Fruit fly (Drosophila melanogaster) whole organism, embryonic: ENCODE measurements around the gene SamDC.

ENCODE experiments used
- BEAF-32 ChIP-seq: fragments of 200-800 bp; sonication (Bioruptor generic); optimal IDR thresholded peaks from 3 replicates; lab custom pipeline; 2017; ENCODE audit warnings: missing biosample characterization, missing genetic modification characterization, mild to moderate bottlenecking, moderate library complexity, missing genetic modification reagents
- Bgb ChIP-seq: fragments of 200-800 bp; sonication (Bioruptor generic); IDR thresholded peaks from 2 replicates; pipeline ENCODE4 v1.3.6; 2022; ENCODE audit warnings: missing biosample characterization, missing genetic modification characterization; ENCODE audit not compliant: partially characterized antibody
- CG10321 ChIP-seq: fragments of 200-800 bp; sonication (Bioruptor generic); IDR thresholded peaks from 2 replicates; pipeline ENCODE4 v1.3.6; 2022; ENCODE audit warnings: missing biosample characterization, missing genetic modification characterization
- CG10366 ChIP-seq: fragments of 200-800 bp; sonication (Bioruptor generic); IDR thresholded peaks from 2 replicates; pipeline ENCODE4 v1.3.6; 2022; ENCODE audit warnings: missing biosample characterization, missing genetic modification characterization
- CG11504 ChIP-seq: fragments of 200-800 bp; sonication (Bioruptor generic); optimal IDR thresholded peaks from 3 replicates; lab custom pipeline; 2019; ENCODE audit warnings: missing biosample characterization, mild to moderate bottlenecking, missing genetic modification characterization, moderate library complexity
- CG12769 ChIP-seq: fragments of 200-800 bp; sonication (Bioruptor generic); optimal IDR thresholded peaks from 2 replicates; lab custom pipeline; 2019; ENCODE audit warnings: missing biosample characterization, mild to moderate bottlenecking, missing genetic modification characterization, moderate library complexity
- CG13296 ChIP-seq: fragments of 200-800 bp; sonication (Bioruptor generic); optimal IDR thresholded peaks from 3 replicates; lab custom pipeline; 2018; ENCODE audit warnings: missing biosample characterization, mild to moderate bottlenecking, missing genetic modification characterization
- CG14050 ChIP-seq: fragments of 200-800 bp; sonication (Bioruptor generic); IDR thresholded peaks from 3 replicates; pipeline ENCODE4 v1.3.6; 2022; ENCODE audit warnings: missing biosample characterization, missing genetic modification characterization
- CG14860 ChIP-seq: fragments of 200-800 bp; sonication (Bioruptor generic); IDR thresholded peaks from 3 replicates; pipeline ENCODE4 v1.3.6; 2022; ENCODE audit warnings: missing biosample characterization, missing genetic modification characterization; ENCODE audit not compliant: partially characterized antibody
- CG1603 ChIP-seq: fragments of 200-800 bp; sonication (Bioruptor generic); optimal IDR thresholded peaks from 2 replicates; lab custom pipeline; 2019; ENCODE audit warnings: missing biosample characterization, mild to moderate bottlenecking, missing genetic modification characterization, moderate library complexity
- CG16813 ChIP-seq: fragments of 200-800 bp; sonication (Bioruptor generic); IDR thresholded peaks from 3 replicates; pipeline ENCODE4 v1.3.6; 2022; ENCODE audit warnings: missing biosample characterization, missing genetic modification characterization; ENCODE audit not compliant: partially characterized antibody
- CG17361 ChIP-seq: fragments of 200-800 bp; sonication (Bioruptor generic); IDR thresholded peaks from 3 replicates; pipeline ENCODE4 v1.3.6; 2022; ENCODE audit warnings: missing biosample characterization, missing genetic modification characterization
- CG31224 ChIP-seq: fragments of 200-800 bp; sonication (Bioruptor generic); IDR thresholded peaks from 2 replicates; pipeline ENCODE4 v1.3.6; 2022; ENCODE audit warnings: missing biosample characterization, missing genetic modification characterization
- CG3726 ChIP-seq: fragments of 200-800 bp; sonication (Bioruptor generic); IDR thresholded peaks from 3 replicates; pipeline ENCODE4, ENCODE4 v1.3.6; 2022; ENCODE audit warnings: missing biosample characterization, missing genetic modification characterization
- CG4360 ChIP-seq: fragments of 200-800 bp; sonication (Bioruptor generic); IDR thresholded peaks from 2 replicates; pipeline ENCODE4 v1.3.6; 2022; ENCODE audit warnings: missing biosample characterization, missing genetic modification characterization
- CG6791 ChIP-seq: fragments of 200-800 bp; sonication (Bioruptor generic); IDR thresholded peaks from 3 replicates; pipeline ENCODE4 v1.3.6; 2022; ENCODE audit warnings: missing biosample characterization, missing genetic modification characterization; ENCODE audit not compliant: partially characterized antibody
- CG7987 ChIP-seq: fragments of 200-800 bp; sonication (Bioruptor generic); optimal IDR thresholded peaks from 2 replicates; lab custom pipeline; 2018; ENCODE audit warnings: missing biosample characterization, mild to moderate bottlenecking, missing genetic modification characterization, moderate library complexity
- CG8388 ChIP-seq: fragments of 200-800 bp; sonication (Bioruptor generic); optimal IDR thresholded peaks from 2 replicates; lab custom pipeline; 2019; ENCODE audit warnings: missing biosample characterization, mild to moderate bottlenecking, missing genetic modification characterization, moderate library complexity
- CG9876 ChIP-seq: fragments of 200-800 bp; sonication (Bioruptor generic); optimal IDR thresholded peaks from 2 replicates; lab custom pipeline; 2016; ENCODE audit warnings: missing biosample characterization, missing genetic modification characterization
- CTCF ChIP-seq: fragments of 200-800 bp; sonication (Bioruptor generic); optimal IDR thresholded peaks from 2 replicates; lab custom pipeline; 2017; ENCODE audit warnings: missing biosample characterization, mild to moderate bottlenecking, missing genetic modification characterization, moderate library complexity
- Dref ChIP-seq: fragments of 200-800 bp; sonication (Bioruptor generic); IDR thresholded peaks from 2 replicates; pipeline ENCODE4 v1.3.6; 2022; ENCODE audit warnings: missing biosample characterization, missing genetic modification characterization
- GATAe ChIP-seq: fragments of 200-800 bp; sonication (Bioruptor generic); conservative IDR thresholded peaks from 2 replicates; pipeline ENCODE4 v1.3.6; 2022; ENCODE audit warnings: missing biosample characterization, missing genetic modification characterization
- HLH4C ChIP-seq: fragments of 200-800 bp; sonication (Bioruptor generic); IDR thresholded peaks from 3 replicates; pipeline ENCODE4 v1.3.6; 2022; ENCODE audit warnings: missing biosample characterization, missing genetic modification characterization; ENCODE audit not compliant: partially characterized antibody
- MESR4 ChIP-seq: fragments of 200-800 bp; sonication (Bioruptor generic); optimal IDR thresholded peaks from 2 replicates; lab custom pipeline; 2018; ENCODE audit warnings: missing biosample characterization, mild to moderate bottlenecking, missing genetic modification characterization, moderate library complexity
- Med ChIP-seq: fragments of 200-800 bp; sonication (Bioruptor generic); peaks from one replicate; lab custom pipeline; 2016; ENCODE audit warnings: missing biosample characterization, missing genetic modification characterization, mild to moderate bottlenecking, inconsistent platforms, moderate library complexity
- Nf-YC ChIP-seq: fragments of 200-800 bp; optimal IDR thresholded peaks from 3 replicates; lab custom pipeline; 2019; ENCODE audit warnings: missing biosample characterization, mild to moderate bottlenecking, missing genetic modification characterization, moderate library complexity
- Oaz ChIP-seq: fragments of 200-800 bp; sonication (Bioruptor generic); IDR thresholded peaks from 2 replicates; pipeline ENCODE4 v1.3.6; 2022; ENCODE audit warnings: missing biosample characterization, missing genetic modification characterization
- Opbp ChIP-seq: fragments of 200-800 bp; sonication (Bioruptor generic); IDR thresholded peaks from 3 replicates; pipeline ENCODE4 v1.3.6; 2022; ENCODE audit warnings: missing biosample characterization, missing genetic modification characterization; ENCODE audit not compliant: partially characterized antibody
- Pdp1 ChIP-seq, 2 experiments: fragments of 200-800 bp; sonication (Bioruptor generic); optimal IDR thresholded peaks; 3 replicates each; lab custom pipeline; 2016; ENCODE audit warnings: missing biosample characterization in 2 of 2, missing genetic modification characterization in 2 of 2, mild to moderate bottlenecking in 1 of 2, moderate library complexity in 1 of 2
- Rfx ChIP-seq: fragments of 200-800 bp; sonication (Bioruptor generic); IDR thresholded peaks from 2 replicates; pipeline ENCODE4 v1.3.6; 2022; ENCODE audit warnings: missing biosample characterization, missing genetic modification characterization
- Trl ChIP-seq, 3 experiments: fragments of >200 bp in 2 of 3; fragments of 200-800 bp in 1 of 3; sonication (Bioruptor generic) in 1 of 3; optimal IDR thresholded peaks; 2 replicates in 1 of 3; 3 replicates in 2 of 3; lab custom pipeline; 2016 to 2017; ENCODE audit warnings: missing biosample characterization in 1 of 3, missing genetic modification characterization in 1 of 3
- ato ChIP-seq: fragments of 200-800 bp; sonication (Bioruptor generic); IDR thresholded peaks from 2 replicates; pipeline ENCODE4 v1.3.6; 2022; ENCODE audit warnings: missing biosample characterization, missing genetic modification characterization; ENCODE audit not compliant: partially characterized antibody
- bbx ChIP-seq: fragments of 200-800 bp; sonication (Bioruptor generic); IDR thresholded peaks from 2 replicates; pipeline ENCODE4 v1.3.6; 2022; ENCODE audit warnings: missing biosample characterization, missing genetic modification characterization; ENCODE audit not compliant: partially characterized antibody
- bsh ChIP-seq, 2 experiments: fragments of 200-800 bp; sonication (Bioruptor generic); optimal IDR thresholded peaks; 2 replicates each; lab custom pipeline; 2017 to 2018; ENCODE audit warnings: mild to moderate bottlenecking in 2 of 2, missing biosample characterization in 2 of 2, missing genetic modification characterization in 2 of 2, moderate library complexity in 1 of 2
- ci ChIP-seq: fragments of 200-800 bp; sonication (Bioruptor generic); IDR thresholded peaks from 3 replicates; pipeline ENCODE4 v1.3.6; 2022; ENCODE audit warnings: missing biosample characterization, missing genetic modification characterization
- gfzf ChIP-seq: fragments of 200-800 bp; sonication (Bioruptor generic); optimal IDR thresholded peaks from 2 replicates; lab custom pipeline; 2016; ENCODE audit warnings: missing biosample characterization, mild to moderate bottlenecking, missing genetic modification characterization, moderate library complexity
- her ChIP-seq: fragments of 200-800 bp; sonication (Bioruptor generic); optimal IDR thresholded peaks from 2 replicates; lab custom pipeline; 2016; ENCODE audit warnings: missing biosample characterization, missing genetic modification characterization
- jing ChIP-seq: fragments of 200-800 bp; sonication (Bioruptor generic); optimal IDR thresholded peaks from 2 replicates; lab custom pipeline; 2018; ENCODE audit warnings: missing biosample characterization, mild to moderate bottlenecking, missing genetic modification characterization
- knrl ChIP-seq: fragments of 200-800 bp; sonication (Bioruptor generic); IDR thresholded peaks from 3 replicates; pipeline ENCODE4 v1.3.6; 2022; ENCODE audit warnings: missing biosample characterization, missing genetic modification characterization; ENCODE audit not compliant: partially characterized antibody
- lola ChIP-seq, 3 experiments: fragments of >200 bp in 2 of 3; fragments of 200-800 bp in 1 of 3; sonication (Bioruptor generic) in 1 of 3; optimal IDR thresholded peaks; 2 replicates each; lab custom pipeline; 2017 to 2019; ENCODE audit warnings: missing biosample characterization in 3 of 3, missing genetic modification characterization in 3 of 3, mild to moderate bottlenecking in 1 of 3, moderate library complexity in 1 of 3
- luna ChIP-seq: fragments of 200-800 bp; sonication (Bioruptor generic); optimal IDR thresholded peaks from 2 replicates; lab custom pipeline; 2016; ENCODE audit warnings: missing biosample characterization, missing genetic modification characterization
- nerfin-2 ChIP-seq: fragments of 200-800 bp; sonication (Bioruptor generic); IDR thresholded peaks from 2 replicates; pipeline ENCODE4 v1.3.6; 2022; ENCODE audit warnings: missing biosample characterization, missing genetic modification characterization; ENCODE audit not compliant: partially characterized antibody
- phol ChIP-seq: fragments of 200-800 bp; sonication (Bioruptor generic); optimal IDR thresholded peaks from 3 replicates; lab custom pipeline; 2018; ENCODE audit warnings: missing biosample characterization, mild to moderate bottlenecking, missing genetic modification characterization, moderate library complexity
- sna ChIP-seq: fragments of 200-800 bp; sonication (Bioruptor generic); IDR thresholded peaks from 2 replicates; pipeline ENCODE4 v1.3.6; 2022; ENCODE audit warnings: missing biosample characterization, missing genetic modification characterization; ENCODE audit not compliant: partially characterized antibody
- ssp ChIP-seq: fragments of 200-800 bp; sonication (Bioruptor generic); IDR thresholded peaks from 2 replicates; pipeline ENCODE4 v1.3.6; 2022; ENCODE audit warnings: missing biosample characterization, missing genetic modification characterization
- trem ChIP-seq: fragments of 200-800 bp; optimal IDR thresholded peaks from 3 replicates; lab custom pipeline; 2019; ENCODE audit warnings: missing biosample characterization, mild to moderate bottlenecking, missing genetic modification characterization, moderate library complexity
- zen2 ChIP-seq: fragments of 200-800 bp; sonication (Bioruptor generic); IDR thresholded peaks from 3 replicates; pipeline ENCODE4 v1.3.6; 2022; ENCODE audit warnings: missing biosample characterization, missing genetic modification characterization; ENCODE audit not compliant: partially characterized antibody

The SamDC gene

DNA sequence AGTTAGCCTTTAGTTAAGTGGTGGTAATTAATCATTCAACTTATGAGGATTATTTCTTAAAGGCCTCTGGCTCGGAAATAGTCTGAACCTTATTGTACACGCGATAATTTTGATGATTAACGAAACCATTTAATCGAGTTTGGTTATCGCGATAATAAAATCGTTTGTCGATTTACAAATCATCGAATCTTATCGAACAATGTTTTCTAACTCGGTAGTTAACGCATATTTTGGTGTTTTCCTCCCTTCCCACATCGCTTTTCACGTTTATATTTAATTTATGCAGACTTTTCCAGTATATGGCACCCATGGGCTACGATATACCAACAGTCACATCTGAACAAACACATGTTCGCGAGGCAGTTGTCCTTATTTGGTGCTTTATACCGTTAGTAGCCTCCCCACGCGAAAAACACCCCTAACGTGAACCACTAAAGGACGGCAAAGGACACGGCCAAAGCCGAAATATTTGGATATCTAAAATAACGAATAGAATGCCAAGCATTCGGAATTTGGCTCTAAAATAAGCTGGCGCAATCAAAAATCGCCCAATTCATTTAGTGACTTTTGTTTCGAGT, 4.9 kb downstream of the SamDC start, which contains the start of gene Frmd5 (continued):
- TF ChIP-seq Nf-YC (tag; lab: Kevin White, UChicago), result no peak
- peak; percentile 21 for TF ChIP-seq BEAF-32 (GFP tag; lab: Kevin White, UChicago)
- TF ChIP-seq CG16813 (GFP tag; lab: Robert Waterston, UW), result peak; percentile 63; the same call in 1 of the 3 replicates
- TF ChIP-seq zen2 (GFP tag; lab: Robert Waterston, UW), result 0 out of 3 replicates have a peak, but pooled peaks have one; percentile 28
- 0 out of 2 replicates have a peak, but pooled peaks have one; percentile 29 for TF ChIP-seq ato
- TF ChIP-seq CG11504, result no peak
- no peak for TF ChIP-seq CG31224
- no peak for TF ChIP-seq CG10321 (GFP tag; lab: Robert Waterston, UW)
- no peak for TF ChIP-seq ci (GFP tag; lab: Robert Waterston, UW)
- TF ChIP-seq Dref, result peak; percentile 34
- TF ChIP-seq gfzf (GFP tag; lab: Kevin White, UChicago), result peak; percentile 46
- TF ChIP-seq CG6791, result peak; percentile 55; the same call in 2 of the 3 replicates
- peak; percentile 44; the same call in 1 of the 2 replicates for TF ChIP-seq sna
- TF ChIP-seq nerfin-2, result peak; percentile 50; the same call in 1 of the 2 replicates
- no peak for TF ChIP-seq CG3726 (GFP tag; lab: Robert Waterston, UW)
- TF ChIP-seq Pdp1 (GFP tag; optimal IDR thresholded peaks at IDR 0.05; lab: Kevin White, UChicago), result no peak
- TF ChIP-seq Rfx, result no peak
- no peak for TF ChIP-seq Oaz (GFP tag; lab: Robert Waterston, UW)
- TF ChIP-seq CG14050 (GFP tag; lab: Robert Waterston, UW), result no peak
- TF ChIP-seq CG7987 (GFP tag; lab: Kevin White, UChicago), result no peak
- TF ChIP-seq Opbp, result peak; percentile 67; the same call in 2 of the 3 replicates
- TF ChIP-seq knrl, result 0 out of 3 replicates have a peak, but pooled peaks have one; percentile 25
- no peak for TF ChIP-seq GATAe
- TF ChIP-seq CG12769 (tag; lab: Kevin White, UChicago), result no peak
- TF ChIP-seq CG13296 (GFP tag; lab: Kevin White, UChicago), result no peak
- TF ChIP-seq lola (GFP tag; optimal IDR thresholded peaks at IDR 0.05; lab: Kevin White, UChicago), result no peak
- TF ChIP-seq CG4360 (GFP tag; lab: Robert Waterston, UW), result no peak
- TF ChIP-seq CG14860, result peak; percentile 65
- TF ChIP-seq Med (GFP tag; lab: Kevin White, UChicago), result peak; percentile 23
- no peak for TF ChIP-seq luna (GFP tag; lab: Kevin White, UChicago)
- no peak for TF ChIP-seq CG9876 (GFP tag; lab: Kevin White, UChicago)
- TF ChIP-seq MESR4 (GFP tag; lab: Kevin White, UChicago), result peak; percentile 6
- TF ChIP-seq CG8388 (GFP tag; lab: Kevin White, UChicago), result peak; percentile 5
- TF ChIP-seq Trl (optimal IDR thresholded peaks at IDR 0.05; lab: Kevin White, UChicago), result no peak
- no peak for TF ChIP-seq Trl (GFP tag; optimal IDR thresholded peaks at IDR 0.05; lab: Kevin White, UChicago)
- TF ChIP-seq jing, result no peak
- TF ChIP-seq ssp, result no peak
- TF ChIP-seq bsh (GFP tag; optimal IDR thresholded peaks at IDR 0.05; lab: Kevin White, UChicago), result no peak
- 0 out of 2 replicates have a peak, but pooled peaks have one; percentile 7 for TF ChIP-seq Bgb (GFP tag; lab: Robert Waterston, UW)
- no peak for TF ChIP-seq her (GFP tag; lab: Kevin White, UChicago)
- TF ChIP-seq trem (tag; lab: Kevin White, UChicago), result no peak
- TF ChIP-seq CTCF (GFP tag; lab: Kevin White, UChicago), result no peak
- TF ChIP-seq CG1603 (tag; lab: Kevin White, UChicago), result peak; percentile 5
- peak; percentile 62 for TF ChIP-seq HLH4C (GFP tag; lab: Robert Waterston, UW)
- TF ChIP-seq CG10366 (GFP tag; lab: Robert Waterston, UW), result no peak
- TF ChIP-seq CG17361 (GFP tag; lab: Robert Waterston, UW), result no peak
- TF ChIP-seq phol (tag; lab: Kevin White, UChicago), result no peak
- TF ChIP-seq bbx (GFP tag; lab: Robert Waterston, UW), result peak; percentile 37; the same call in 1 of the 2 replicates
